Fruit fly (Drosophila melanogaster) whole organism, embryonic: ENCODE data around the gene CG10738.

ENCODE experiments used
- Awh ChIP-seq: fragments of 200-800 bp; sonication (Bioruptor generic); IDR thresholded peaks from 2 replicates; pipeline ENCODE4, ENCODE4 v1.3.6; 2022; ENCODE audit warnings: missing biosample characterization, missing genetic modification characterization
- CG10543 ChIP-seq: fragments of 200-800 bp; sonication (Bioruptor generic); optimal IDR thresholded peaks from 3 replicates; lab custom pipeline; 2017; ENCODE audit warnings: missing biosample characterization, mild to moderate bottlenecking, missing genetic modification characterization, moderate library complexity
- CG11456 ChIP-seq: fragments of 200-800 bp; sonication (Bioruptor generic); IDR thresholded peaks from 3 replicates; pipeline ENCODE4 v1.3.6; 2022; ENCODE audit warnings: missing biosample characterization, missing genetic modification characterization
- CG11504 ChIP-seq: fragments of 200-800 bp; sonication (Bioruptor generic); optimal IDR thresholded peaks from 3 replicates; lab custom pipeline; 2019; ENCODE audit warnings: missing biosample characterization, mild to moderate bottlenecking, missing genetic modification characterization, moderate library complexity
- CG11723 ChIP-seq: fragments of 200-800 bp; sonication (Bioruptor generic); optimal IDR thresholded peaks from 2 replicates; lab custom pipeline; 2017; ENCODE audit warnings: missing biosample characterization, mild to moderate bottlenecking, missing genetic modification characterization
- CG12104 ChIP-seq: fragments of 200-800 bp; sonication (Bioruptor generic); optimal IDR thresholded peaks from 3 replicates; lab custom pipeline; 2016; ENCODE audit warnings: missing biosample characterization, missing genetic modification characterization
- CG13123 ChIP-seq: fragments of 200-800 bp; sonication (Bioruptor generic); optimal IDR thresholded peaks from 2 replicates; lab custom pipeline; 2016; ENCODE audit warnings: missing biosample characterization, missing genetic modification characterization
- CG13296 ChIP-seq: fragments of 200-800 bp; sonication (Bioruptor generic); optimal IDR thresholded peaks from 3 replicates; lab custom pipeline; 2018; ENCODE audit warnings: missing biosample characterization, mild to moderate bottlenecking, missing genetic modification characterization
- CG14050 ChIP-seq: fragments of 200-800 bp; sonication (Bioruptor generic); IDR thresholded peaks from 3 replicates; pipeline ENCODE4 v1.3.6; 2022; ENCODE audit warnings: missing biosample characterization, missing genetic modification characterization
- CG15011 ChIP-seq: fragments of 200-800 bp; sonication (Bioruptor generic); optimal IDR thresholded peaks from 3 replicates; lab custom pipeline; 2018; ENCODE audit warnings: missing biosample characterization, mild to moderate bottlenecking, missing genetic modification characterization
- CG15073 ChIP-seq: fragments of 200-800 bp; sonication (Bioruptor generic); optimal IDR thresholded peaks from 2 replicates; lab custom pipeline; 2016; ENCODE audit warnings: missing biosample characterization, missing genetic modification characterization
- CG17568 ChIP-seq: fragments of 200-800 bp; sonication (Bioruptor generic); optimal IDR thresholded peaks from 2 replicates; lab custom pipeline; 2018; ENCODE audit warnings: missing biosample characterization, mild to moderate bottlenecking, missing genetic modification characterization, moderate library complexity
- CG2889 ChIP-seq: fragments of 200-800 bp; sonication (Bioruptor generic); IDR thresholded peaks from 3 replicates; pipeline ENCODE4 v1.3.6; 2022; ENCODE audit warnings: missing biosample characterization, missing genetic modification characterization
- CG3163 ChIP-seq: fragments of 200-800 bp; sonication (Bioruptor generic); optimal IDR thresholded peaks from 3 replicates; lab custom pipeline; 2016; ENCODE audit warnings: missing biosample characterization, missing genetic modification characterization
- CG3847 ChIP-seq: fragments of 200-800 bp; sonication (Bioruptor generic); IDR thresholded peaks from 2 replicates; pipeline ENCODE4 v1.3.6; 2022; ENCODE audit warnings: missing biosample characterization, missing genetic modification characterization
- CG43689 ChIP-seq: fragments of 200-800 bp; sonication (Bioruptor generic); IDR thresholded peaks from 2 replicates; pipeline ENCODE4 v1.3.6; 2022; ENCODE audit warnings: missing biosample characterization, missing genetic modification characterization
- CG6654 ChIP-seq: fragments of 200-800 bp; sonication (Bioruptor generic); optimal IDR thresholded peaks from 2 replicates; lab custom pipeline; 2017; ENCODE audit warnings: missing biosample characterization, mild to moderate bottlenecking, missing genetic modification characterization
- CG7372 ChIP-seq: fragments of 200-800 bp; sonication (Bioruptor generic); IDR thresholded peaks from 2 replicates; pipeline ENCODE4 v1.3.6; 2022; ENCODE audit warnings: missing biosample characterization, missing genetic modification characterization
- CrebB ChIP-seq: fragments of 200-800 bp; sonication (Bioruptor generic); optimal IDR thresholded peaks from 3 replicates; lab custom pipeline; 2018; ENCODE audit warnings: missing biosample characterization, mild to moderate bottlenecking, missing genetic modification characterization
- Deaf1 ChIP-seq: fragments of 200-800 bp; optimal IDR thresholded peaks from 3 replicates; lab custom pipeline; 2019; ENCODE audit warnings: missing biosample characterization, mild to moderate bottlenecking, missing genetic modification characterization, moderate library complexity
- Jarid2 ChIP-seq: fragments of 200-800 bp; sonication (Bioruptor generic); optimal IDR thresholded peaks from 3 replicates; lab custom pipeline; 2017; ENCODE audit warnings: mild to moderate bottlenecking, missing biosample characterization, missing genetic modification reagents, missing genetic modification characterization
- Neu2 ChIP-seq: fragments of 200-800 bp; sonication (Bioruptor generic); optimal IDR thresholded peaks from 3 replicates; lab custom pipeline; 2016; ENCODE audit warnings: missing biosample characterization, missing genetic modification characterization, borderline replicate concordance
- Nf-YB ChIP-seq: fragments of 200-800 bp; sonication (Bioruptor generic); optimal IDR thresholded peaks from 3 replicates; lab custom pipeline; 2019; ENCODE audit warnings: missing biosample characterization, mild to moderate bottlenecking, missing genetic modification characterization, moderate library complexity
- Nf-YC ChIP-seq: fragments of 200-800 bp; optimal IDR thresholded peaks from 3 replicates; lab custom pipeline; 2019; ENCODE audit warnings: missing biosample characterization, mild to moderate bottlenecking, missing genetic modification characterization, moderate library complexity
- NfI ChIP-seq: fragments of 200-800 bp; sonication (Bioruptor generic); optimal IDR thresholded peaks from 3 replicates; lab custom pipeline; 2018; ENCODE audit warnings: missing biosample characterization, mild to moderate bottlenecking, missing genetic modification characterization, moderate library complexity
- Pdp1 ChIP-seq, 2 experiments: fragments of 200-800 bp; sonication (Bioruptor generic); optimal IDR thresholded peaks; 3 replicates each; lab custom pipeline; 2016; ENCODE audit warnings: missing biosample characterization in 2 of 2, missing genetic modification characterization in 2 of 2, mild to moderate bottlenecking in 1 of 2, moderate library complexity in 1 of 2
- Xrp1 ChIP-seq: fragments of 200-800 bp; sonication (Bioruptor generic); IDR thresholded peaks from 2 replicates; pipeline ENCODE4 v1.3.6; 2022; ENCODE audit warnings: missing biosample characterization, missing genetic modification characterization
- YL-1 ChIP-seq: fragments of 200-800 bp; sonication (Bioruptor generic); optimal IDR thresholded peaks from 3 replicates; lab custom pipeline; 2017; ENCODE audit warnings: missing biosample characterization, mild to moderate bottlenecking, missing genetic modification characterization
- ase ChIP-seq: fragments of 200-800 bp; sonication (Bioruptor generic); IDR thresholded peaks from 3 replicates; pipeline ENCODE4 v1.3.6; 2022; ENCODE audit warnings: missing biosample characterization, missing genetic modification characterization
- az2 ChIP-seq: fragments of 200-800 bp; sonication (Bioruptor generic); optimal IDR thresholded peaks from 3 replicates; lab custom pipeline; 2016; ENCODE audit warnings: missing biosample characterization, missing genetic modification characterization
- bab2 ChIP-seq: fragments of 200-800 bp; sonication (Bioruptor generic); optimal IDR thresholded peaks from 2 replicates; lab custom pipeline; 2016; ENCODE audit warnings: missing biosample characterization, missing genetic modification characterization
- bigmax ChIP-seq: fragments of 200-800 bp; sonication (Bioruptor generic); optimal IDR thresholded peaks from 2 replicates; lab custom pipeline; 2018; ENCODE audit warnings: missing biosample characterization, mild to moderate bottlenecking, missing genetic modification characterization
- cg ChIP-seq: fragments of 200-800 bp; sonication (Bioruptor generic); optimal IDR thresholded peaks from 3 replicates; lab custom pipeline; 2019; ENCODE audit warnings: missing biosample characterization, mild to moderate bottlenecking, missing genetic modification characterization, moderate library complexity
- chn ChIP-seq: fragments of 200-800 bp; sonication (Bioruptor generic); optimal IDR thresholded peaks from 2 replicates; lab custom pipeline; 2016; ENCODE audit warnings: missing biosample characterization, missing genetic modification characterization
- fru ChIP-seq: fragments of >200 bp; optimal IDR thresholded peaks from 2 replicates; lab custom pipeline; 2017
- gsb ChIP-seq: fragments of 200-800 bp; sonication (Bioruptor generic); IDR thresholded peaks from 2 replicates; pipeline ENCODE4 v1.3.6; 2022; ENCODE audit warnings: missing biosample characterization, missing genetic modification characterization
- hbn ChIP-seq: fragments of 200-800 bp; sonication (Bioruptor generic); IDR thresholded peaks from 2 replicates; pipeline ENCODE4 v1.3.6; 2022; ENCODE audit warnings: missing biosample characterization, missing genetic modification characterization; ENCODE audit not compliant: partially characterized antibody
- hkb ChIP-seq, 2 experiments: fragments of 200-800 bp in 1 of 2; fragments of >200 bp in 1 of 2; sonication (Bioruptor generic) in 1 of 2; IDR thresholded peaks in 1 of 2; optimal IDR thresholded peaks in 1 of 2; 2 replicates each; pipeline versions ENCODE4 v1.3.6 to Lab custom; 2017 to 2022; ENCODE audit warnings: missing biosample characterization in 1 of 2, missing genetic modification characterization in 1 of 2
- knrl ChIP-seq: fragments of 200-800 bp; sonication (Bioruptor generic); IDR thresholded peaks from 3 replicates; pipeline ENCODE4 v1.3.6; 2022; ENCODE audit warnings: missing biosample characterization, missing genetic modification characterization; ENCODE audit not compliant: partially characterized antibody
- lov ChIP-seq, 2 experiments: fragments of 200-800 bp in 1 of 2; fragments of >200 bp in 1 of 2; sonication (Bioruptor generic) in 1 of 2; IDR thresholded peaks in 1 of 2; optimal IDR thresholded peaks in 1 of 2; 2 replicates in 1 of 2; 3 replicates in 1 of 2; pipeline versions ENCODE4 v1.3.6 to Lab custom; 2017 to 2022; ENCODE audit warnings: missing biosample characterization in 1 of 2, missing genetic modification characterization in 1 of 2
- mirr ChIP-seq: fragments of 200-800 bp; sonication (Bioruptor generic); optimal IDR thresholded peaks from 3 replicates; lab custom pipeline; 2018; ENCODE audit warnings: missing biosample characterization, mild to moderate bottlenecking, missing genetic modification characterization
- nau ChIP-seq: fragments of 200-800 bp; sonication (Bioruptor generic); optimal IDR thresholded peaks from 3 replicates; lab custom pipeline; 2017; ENCODE audit warnings: missing biosample characterization, mild to moderate bottlenecking, missing genetic modification characterization, missing genetic modification reagents
- pb ChIP-seq: fragments of 200-800 bp; sonication (Bioruptor generic); optimal IDR thresholded peaks from 3 replicates; lab custom pipeline; 2016; ENCODE audit warnings: missing biosample characterization, missing genetic modification characterization
- ranshi ChIP-seq: fragments of 200-800 bp; sonication (Bioruptor generic); IDR thresholded peaks from 2 replicates; pipeline ENCODE4 v1.3.6; 2022; ENCODE audit warnings: missing biosample characterization, missing genetic modification characterization
- schlank ChIP-seq: fragments of 200-800 bp; sonication (Bioruptor generic); optimal IDR thresholded peaks from 2 replicates; lab custom pipeline; 2018; ENCODE audit warnings: missing biosample characterization, mild to moderate bottlenecking, missing genetic modification characterization
- shn ChIP-seq: fragments of 200-800 bp; sonication (Bioruptor generic); optimal IDR thresholded peaks from 3 replicates; lab custom pipeline; 2016; ENCODE audit warnings: missing biosample characterization, missing genetic modification characterization
- slbo ChIP-seq: fragments of 200-800 bp; sonication (Bioruptor generic); IDR thresholded peaks from 2 replicates; pipeline ENCODE4 v1.3.6; 2022; ENCODE audit warnings: missing biosample characterization, missing genetic modification characterization
- stc ChIP-seq: fragments of 200-800 bp; sonication (Bioruptor generic); IDR thresholded peaks from 2 replicates; pipeline ENCODE4 v1.3.6; 2022; ENCODE audit warnings: missing biosample characterization, missing genetic modification characterization
- tio ChIP-seq: fragments of 200-800 bp; sonication (Bioruptor generic); optimal IDR thresholded peaks from 2 replicates; lab custom pipeline; 2017; ENCODE audit warnings: missing biosample characterization, missing genetic modification characterization, inconsistent platforms
- zfh1 ChIP-seq: fragments of 200-800 bp; sonication (Bioruptor generic); IDR thresholded peaks from 3 replicates; pipeline ENCODE4 v1.3.6; 2022; ENCODE audit warnings: missing biosample characterization, missing genetic modification characterization

CG10738 gene

DNA sequence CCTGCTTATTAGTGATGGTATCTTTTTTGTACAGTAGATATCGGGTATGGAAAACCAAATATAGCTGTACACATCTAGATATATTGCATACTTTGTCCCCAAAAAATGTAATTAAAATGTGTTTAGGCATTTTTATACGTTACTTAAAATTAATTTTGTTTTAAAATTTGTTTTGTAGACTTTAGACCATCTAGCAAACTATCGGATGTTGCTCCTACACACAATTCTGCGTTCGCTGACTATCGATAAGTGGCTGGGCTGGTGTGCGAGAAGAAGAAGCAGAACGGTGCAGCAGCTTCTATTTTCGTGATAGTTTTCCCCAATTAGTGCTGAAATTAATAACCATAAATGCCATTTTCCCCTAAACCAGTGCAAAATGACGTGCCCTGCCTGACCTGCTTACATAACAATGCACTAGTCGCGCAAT lies 62.6 kb downstream of the CG10738 start, which contains the start of the genes Vps36 and Liprin-beta (continued):
- TF ChIP-seq hkb (optimal IDR thresholded peaks at IDR 0.05; lab: Kevin White, UChicago) (no peak), hkb (GFP tag; IDR thresholded peaks at IDR 0.05; lab: Robert Waterston, UW) (peak; percentile 75), CG15073 (GFP tag; lab: Kevin White, UChicago) (peak; percentile 26), CG7372 (peak; percentile 87), stc (GFP tag; lab: Robert Waterston, UW) (peak; percentile 71; the same call in 1 of the 2 replicates), Nf-YC (tag; lab: Kevin White, UChicago) (no peak), CG11456 (peak; percentile 85), Jarid2 (no peak), CG2889 (GFP tag; lab: Robert Waterston, UW) (peak; percentile 86), Pdp1 (GFP tag; optimal IDR thresholded peaks at IDR 0.05; lab: Kevin White, UChicago) (peak; percentile 87 to 95), CG17568 (no peak), chn (GFP tag; lab: Kevin White, UChicago) (peak; percentile 91), Deaf1 (tag; lab: Kevin White, UChicago) (no peak), CG6654 (GFP tag; lab: Kevin White, UChicago) (no peak), CG14050 (GFP tag; lab: Robert Waterston, UW) (peak; percentile 76), Nf-YB (GFP tag; lab: Kevin White, UChicago) (peak; percentile 62), CG10543 (GFP tag; lab: Kevin White, UChicago) (no peak), CG43689 (peak; percentile 72), fru (no peak), NfI (GFP tag; lab: Kevin White, UChicago) (no peak), bab2 (GFP tag; lab: Kevin White, UChicago) (peak; percentile 95), Awh (GFP tag; lab: Robert Waterston, UW) (peak; percentile 68), CG3847 (peak; percentile 91), pb (GFP tag; lab: Kevin White, UChicago) (peak; percentile 68), gsb (GFP tag; lab: Robert Waterston, UW) (peak; percentile 62), cg (no peak), CG15011 (GFP tag; lab: Kevin White, UChicago) (no peak), CG13296 (no peak), CG11723 (GFP tag; lab: Kevin White, UChicago) (no peak), bigmax (GFP tag; lab: Kevin White, UChicago) (no peak), CG12104 (GFP tag; lab: Kevin White, UChicago) (peak; percentile 61), slbo (GFP tag; lab: Robert Waterston, UW) (peak; percentile 97), CG11504 (tag; lab: Kevin White, UChicago) (no peak), Neu2 (GFP tag; lab: Kevin White, UChicago) (peak; percentile 46), mirr (GFP tag; lab: Kevin White, UChicago) (no peak), CG3163 (GFP tag; lab: Kevin White, UChicago) (peak; percentile 61), hbn (GFP tag; lab: Robert Waterston, UW) (peak; percentile 94), ase (GFP tag; lab: Robert Waterston, UW) (peak; percentile 83), ranshi (GFP tag; lab: Robert Waterston, UW) (peak; percentile 90), nau (GFP tag; lab: Kevin White, UChicago) (no peak), tio (GFP tag; lab: Kevin White, UChicago) (no peak), YL-1 (GFP tag; lab: Kevin White, UChicago) (peak; percentile 87), az2 (GFP tag; lab: Kevin White, UChicago) (peak; percentile 89), shn (GFP tag; lab: Kevin White, UChicago) (peak; percentile 93), schlank (tag; lab: Kevin White, UChicago) (peak; percentile 56), zfh1 (GFP tag; lab: Robert Waterston, UW) (peak; percentile 82; the same call in 2 of the 3 replicates), lov (optimal IDR thresholded peaks at IDR 0.05; lab: Kevin White, UChicago) (no peak), lov (GFP tag; IDR thresholded peaks at IDR 0.05; lab: Robert Waterston, UW) (no peak), CG13123 (GFP tag; lab: Kevin White, UChicago) (peak; percentile 67), CrebB (tag; lab: Kevin White, UChicago) (peak; percentile 48), knrl (peak; percentile 99), Xrp1 (GFP tag; lab: Robert Waterston, UW) (peak; percentile 86)
